Fruit fly (Drosophila melanogaster) whole organism, embryonic: ENCODE data around the gene ebi.
A peak's percentile ranks its signal among the peaks of the same experiment; 100 is the strongest.

ENCODE experiments used
- Atf3 ChIP-seq: fragments of 200-800 bp; sonication (Bioruptor generic); optimal IDR thresholded peaks from 3 replicates; lab custom pipeline; 2016; ENCODE audit warnings: missing biosample characterization, missing genetic modification characterization
- C15 ChIP-seq: fragments of 200-800 bp; sonication (Bioruptor generic); IDR thresholded peaks from 3 replicates; pipeline ENCODE4 v1.3.6; 2022; ENCODE audit warnings: missing biosample characterization, missing genetic modification characterization
- CG10366 ChIP-seq: fragments of 200-800 bp; sonication (Bioruptor generic); IDR thresholded peaks from 2 replicates; pipeline ENCODE4 v1.3.6; 2022; ENCODE audit warnings: missing biosample characterization, missing genetic modification characterization
- CG10431 ChIP-seq: fragments of 200-800 bp; sonication (Bioruptor generic); optimal IDR thresholded peaks from 3 replicates; lab custom pipeline; 2018; ENCODE audit warnings: missing biosample characterization, mild to moderate bottlenecking, missing genetic modification characterization
- CG10654 ChIP-seq: fragments of 200-800 bp; sonication (Bioruptor generic); optimal IDR thresholded peaks from 2 replicates; lab custom pipeline; 2016; ENCODE audit warnings: missing biosample characterization, missing genetic modification characterization
- CG11085 ChIP-seq: fragments of 200-800 bp; sonication (Bioruptor generic); IDR thresholded peaks from 2 replicates; pipeline ENCODE4 v1.3.6; 2022; ENCODE audit warnings: missing biosample characterization, missing genetic modification characterization
- CG12104 ChIP-seq: fragments of 200-800 bp; sonication (Bioruptor generic); optimal IDR thresholded peaks from 3 replicates; lab custom pipeline; 2016; ENCODE audit warnings: missing biosample characterization, missing genetic modification characterization
- CG12219 ChIP-seq: fragments of 200-800 bp; sonication (Bioruptor generic); optimal IDR thresholded peaks from 3 replicates; lab custom pipeline; 2018; ENCODE audit warnings: missing biosample characterization, mild to moderate bottlenecking, missing genetic modification characterization
- CG16863 ChIP-seq: fragments of 200-800 bp; sonication (Bioruptor generic); optimal IDR thresholded peaks from 3 replicates; lab custom pipeline; 2016; ENCODE audit warnings: missing biosample characterization, missing genetic modification characterization
- CG31441 ChIP-seq: fragments of 200-800 bp; sonication (Bioruptor generic); IDR thresholded peaks from 2 replicates; pipeline ENCODE4 v1.3.6; 2022; ENCODE audit warnings: missing biosample characterization, missing genetic modification characterization
- CG6765 ChIP-seq: fragments of 200-800 bp; sonication (Bioruptor generic); optimal IDR thresholded peaks from 3 replicates; lab custom pipeline; 2017; ENCODE audit warnings: missing biosample characterization, mild to moderate bottlenecking, missing genetic modification characterization
- CG8089 ChIP-seq: fragments of 200-800 bp; sonication (Bioruptor generic); optimal IDR thresholded peaks from 3 replicates; lab custom pipeline; 2016; ENCODE audit warnings: missing biosample characterization, missing genetic modification characterization
- CG8765 ChIP-seq: fragments of 200-800 bp; sonication (Bioruptor generic); IDR thresholded peaks from 2 replicates; pipeline ENCODE4 v1.3.6; 2022; ENCODE audit warnings: missing biosample characterization, missing genetic modification characterization
- CG9932 ChIP-seq: fragments of 200-800 bp; sonication (Bioruptor generic); IDR thresholded peaks from 2 replicates; pipeline ENCODE4 v1.3.6; 2022; ENCODE audit warnings: missing biosample characterization, missing genetic modification characterization
- Dad ChIP-seq: fragments of 200-800 bp; sonication (Bioruptor generic); optimal IDR thresholded peaks from 3 replicates; lab custom pipeline; 2016; ENCODE audit warnings: missing biosample characterization, missing genetic modification characterization
- Dp ChIP-seq: fragments of 200-800 bp; sonication (Bioruptor generic); optimal IDR thresholded peaks from 2 replicates; lab custom pipeline; 2018; ENCODE audit warnings: missing biosample characterization, mild to moderate bottlenecking, missing genetic modification characterization, moderate library complexity
- Eip74EF ChIP-seq, 2 experiments: fragments of 200-800 bp in 1 of 2; fragments of >200 bp in 1 of 2; sonication (Bioruptor generic) in 1 of 2; optimal IDR thresholded peaks; 2 replicates each; lab custom pipeline; 2017 to 2019; ENCODE audit warnings: missing biosample characterization in 2 of 2, missing genetic modification characterization in 2 of 2, mild to moderate bottlenecking in 1 of 2, moderate library complexity in 1 of 2
- Fer3 ChIP-seq: fragments of 200-800 bp; sonication (Bioruptor generic); optimal IDR thresholded peaks from 2 replicates; lab custom pipeline; 2018; ENCODE audit warnings: missing biosample characterization, mild to moderate bottlenecking, missing genetic modification characterization, moderate library complexity
- Hmx ChIP-seq: fragments of 200-800 bp; sonication (Bioruptor generic); optimal IDR thresholded peaks from 2 replicates; lab custom pipeline; 2016; ENCODE audit warnings: missing biosample characterization, missing genetic modification characterization
- Hr3 ChIP-seq: fragments of 200-800 bp; sonication (Bioruptor generic); optimal IDR thresholded peaks from 3 replicates; lab custom pipeline; 2016; ENCODE audit warnings: missing biosample characterization, missing genetic modification characterization
- Hsf ChIP-seq: fragments of 200-800 bp; sonication (Bioruptor generic); optimal IDR thresholded peaks from 3 replicates; lab custom pipeline; 2016; ENCODE audit warnings: missing biosample characterization, missing genetic modification characterization
- Jarid2 ChIP-seq: fragments of 200-800 bp; sonication (Bioruptor generic); optimal IDR thresholded peaks from 3 replicates; lab custom pipeline; 2017; ENCODE audit warnings: mild to moderate bottlenecking, missing biosample characterization, missing genetic modification reagents, missing genetic modification characterization
- Mad ChIP-seq: fragments of 200-800 bp; sonication (Bioruptor generic); optimal IDR thresholded peaks from 2 replicates; lab custom pipeline; 2016; ENCODE audit warnings: missing biosample characterization, missing genetic modification characterization
- NC2β ChIP-seq: fragments of 200-800 bp; sonication (Bioruptor generic); optimal IDR thresholded peaks from 2 replicates; lab custom pipeline; 2016; ENCODE audit warnings: missing biosample characterization, missing genetic modification characterization
- Optix ChIP-seq: fragments of 200-800 bp; sonication (Bioruptor generic); IDR thresholded peaks from 3 replicates; pipeline ENCODE4 v1.3.6; 2022; ENCODE audit warnings: missing biosample characterization, missing genetic modification characterization
- Pdp1 ChIP-seq, 2 experiments: fragments of 200-800 bp; sonication (Bioruptor generic); optimal IDR thresholded peaks; 3 replicates each; lab custom pipeline; 2016; ENCODE audit warnings: missing biosample characterization in 2 of 2, missing genetic modification characterization in 2 of 2, mild to moderate bottlenecking in 1 of 2, moderate library complexity in 1 of 2
- Side ChIP-seq: fragments of 200-800 bp; sonication (Bioruptor generic); optimal IDR thresholded peaks from 2 replicates; lab custom pipeline; 2016; ENCODE audit warnings: missing biosample characterization, missing genetic modification characterization
- Sox100B ChIP-seq: fragments of 200-800 bp; sonication (Bioruptor generic); optimal IDR thresholded peaks from 3 replicates; lab custom pipeline; 2018; ENCODE audit warnings: missing biosample characterization, mild to moderate bottlenecking, missing genetic modification characterization
- Ssrp ChIP-seq: fragments of 200-800 bp; sonication (Bioruptor generic); optimal IDR thresholded peaks from 2 replicates; lab custom pipeline; 2018; ENCODE audit warnings: missing biosample characterization, mild to moderate bottlenecking, missing genetic modification characterization, moderate library complexity
- aop ChIP-seq: fragments of 200-800 bp; sonication (Bioruptor generic); IDR thresholded peaks from 2 replicates; pipeline ENCODE4 v1.3.6; 2022; ENCODE audit warnings: missing biosample characterization, missing genetic modification characterization
- ato ChIP-seq: fragments of 200-800 bp; sonication (Bioruptor generic); IDR thresholded peaks from 2 replicates; pipeline ENCODE4 v1.3.6; 2022; ENCODE audit warnings: missing biosample characterization, missing genetic modification characterization; ENCODE audit not compliant: partially characterized antibody
- bsh ChIP-seq, 2 experiments: fragments of 200-800 bp; sonication (Bioruptor generic); optimal IDR thresholded peaks; 2 replicates each; lab custom pipeline; 2017 to 2018; ENCODE audit warnings: mild to moderate bottlenecking in 2 of 2, missing biosample characterization in 2 of 2, missing genetic modification characterization in 2 of 2, moderate library complexity in 1 of 2
- chm ChIP-seq: fragments of 200-800 bp; sonication (Bioruptor generic); IDR thresholded peaks from 2 replicates; pipeline ENCODE4 v1.3.6; 2022; ENCODE audit warnings: missing biosample characterization, missing genetic modification characterization
- dati ChIP-seq: fragments of 200-800 bp; sonication (Bioruptor generic); IDR thresholded peaks from 2 replicates; pipeline ENCODE4 v1.3.6; 2022; ENCODE audit warnings: missing biosample characterization, missing genetic modification characterization
- emc ChIP-seq: fragments of 200-800 bp; sonication (Bioruptor generic); optimal IDR thresholded peaks from 2 replicates; lab custom pipeline; 2016; ENCODE audit warnings: missing biosample characterization, missing genetic modification characterization
- gro ChIP-seq: fragments of 200-800 bp; sonication (Bioruptor generic); optimal IDR thresholded peaks from 2 replicates; lab custom pipeline; 2016; ENCODE audit warnings: missing biosample characterization, missing genetic modification characterization
- gt ChIP-seq: fragments of 200-800 bp; sonication (Bioruptor generic); IDR thresholded peaks from 2 replicates; pipeline ENCODE4 v1.3.6; 2022; ENCODE audit warnings: missing biosample characterization, missing genetic modification characterization
- inv ChIP-seq: fragments of 200-800 bp; sonication (Bioruptor generic); IDR thresholded peaks from 2 replicates; pipeline ENCODE4 v1.3.6; 2022; ENCODE audit warnings: missing biosample characterization, missing genetic modification characterization; ENCODE audit not compliant: partially characterized antibody
- klu ChIP-seq: fragments of 200-800 bp; sonication (Bioruptor generic); IDR thresholded peaks from 2 replicates; pipeline ENCODE4 v1.3.6; 2022; ENCODE audit warnings: missing biosample characterization, missing genetic modification characterization
- lola ChIP-seq, 3 experiments: fragments of >200 bp in 2 of 3; fragments of 200-800 bp in 1 of 3; sonication (Bioruptor generic) in 1 of 3; optimal IDR thresholded peaks; 2 replicates each; lab custom pipeline; 2017 to 2019; ENCODE audit warnings: missing biosample characterization in 3 of 3, missing genetic modification characterization in 3 of 3, mild to moderate bottlenecking in 1 of 3, moderate library complexity in 1 of 3
- mld ChIP-seq: fragments of 200-800 bp; sonication (Bioruptor generic); IDR thresholded peaks from 3 replicates; pipeline ENCODE4 v1.3.6; 2022; ENCODE audit warnings: missing biosample characterization, missing genetic modification characterization; ENCODE audit not compliant: partially characterized antibody
- nau ChIP-seq: fragments of 200-800 bp; sonication (Bioruptor generic); optimal IDR thresholded peaks from 3 replicates; lab custom pipeline; 2017; ENCODE audit warnings: missing biosample characterization, mild to moderate bottlenecking, missing genetic modification characterization, missing genetic modification reagents
- nerfin-1 ChIP-seq: fragments of 200-800 bp; sonication (Bioruptor generic); optimal IDR thresholded peaks from 3 replicates; lab custom pipeline; 2019; ENCODE audit warnings: missing biosample characterization, mild to moderate bottlenecking, missing genetic modification characterization, moderate library complexity
- onecut ChIP-seq: fragments of 200-800 bp; sonication (Bioruptor generic); IDR thresholded peaks from 2 replicates; pipeline ENCODE4 v1.3.6; 2022; ENCODE audit warnings: missing biosample characterization, missing genetic modification characterization
- row ChIP-seq: fragments of 200-800 bp; sonication (Bioruptor generic); IDR thresholded peaks from 3 replicates; pipeline ENCODE4 v1.3.6; 2022; ENCODE audit warnings: missing biosample characterization, missing genetic modification characterization
- so ChIP-seq: fragments of 200-800 bp; sonication (Bioruptor generic); IDR thresholded peaks from 3 replicates; pipeline ENCODE4 v1.3.6; 2022; ENCODE audit warnings: missing biosample characterization, missing genetic modification characterization
- tap ChIP-seq: fragments of 200-800 bp; optimal IDR thresholded peaks from 3 replicates; lab custom pipeline; 2019; ENCODE audit warnings: missing biosample characterization, mild to moderate bottlenecking, missing genetic modification characterization, moderate library complexity
- unc-4 ChIP-seq: fragments of 200-800 bp; sonication (Bioruptor generic); IDR thresholded peaks from 2 replicates; pipeline ENCODE4 v1.3.6; 2022; ENCODE audit warnings: missing biosample characterization, missing genetic modification characterization; ENCODE audit not compliant: partially characterized antibody
- vnd ChIP-seq: fragments of 200-800 bp; sonication (Bioruptor generic); IDR thresholded peaks from 3 replicates; pipeline ENCODE4 v1.3.6; 2022; ENCODE audit warnings: missing biosample characterization, missing genetic modification characterization; ENCODE audit not compliant: partially characterized antibody

The ebi gene

dm6 chr2L:441927-442691 lies 27.2 kb downstream of the ebi start (continued):
- TF ChIP-seq CG12219 (GFP tag; lab: Kevin White, UChicago) (peak; percentile 78), dati (peak; percentile 79), Mad (GFP tag; lab: Kevin White, UChicago) (peak; percentile 77), gro (GFP tag; lab: Kevin White, UChicago) (no peak), CG10654 (peak; percentile 85), Atf3 (peak; percentile 84), CG8765 (GFP tag; lab: Robert Waterston, UW) (peak; percentile 84), Eip74EF (GFP tag; optimal IDR thresholded peaks at IDR 0.05; lab: Kevin White, UChicago) (peak in 1 of 2 experiments; percentile 33), bsh (GFP tag; optimal IDR thresholded peaks at IDR 0.05; lab: Kevin White, UChicago) (peak; percentile 88 to 89), Side (peak; percentile 84), vnd (GFP tag; lab: Robert Waterston, UW) (no peak), klu (GFP tag; lab: Robert Waterston, UW) (peak; percentile 58), lola (GFP tag; optimal IDR thresholded peaks at IDR 0.05; lab: Kevin White, UChicago) (peak in 1 of 3 experiments; percentile 82), Hsf (GFP tag; lab: Kevin White, UChicago) (peak; percentile 82), Fer3 (tag; lab: Kevin White, UChicago) (peak; percentile 61), Dad (peak; percentile 67), NC2β (peak; percentile 83), CG9932 (GFP tag; lab: Robert Waterston, UW) (no peak), Ssrp (tag; lab: Kevin White, UChicago) (peak; percentile 76), chm (peak; percentile 78; the same call in 1 of the 2 replicates), CG31441 (GFP tag; lab: Robert Waterston, UW) (peak; percentile 87), CG12104 (GFP tag; lab: Kevin White, UChicago) (peak; percentile 32), CG10366 (GFP tag; lab: Robert Waterston, UW) (peak; percentile 84), so (GFP tag; lab: Robert Waterston, UW) (peak; percentile 75; the same call in 2 of the 3 replicates), Dp (GFP tag; lab: Kevin White, UChicago) (no peak), Hmx (GFP tag; lab: Kevin White, UChicago) (no peak), onecut (peak; percentile 80), mld (no peak), Jarid2 (GFP tag; lab: Kevin White, UChicago) (peak; percentile 4), row (GFP tag; lab: Robert Waterston, UW) (peak; percentile 83), Sox100B (no peak), CG8089 (peak; percentile 86), CG16863 (GFP tag; lab: Kevin White, UChicago) (peak; percentile 86), Optix (peak; percentile 92), inv (GFP tag; lab: Robert Waterston, UW) (no peak), unc-4 (no peak), gt (peak; percentile 70), tap (tag; lab: Kevin White, UChicago) (peak; percentile 79), ato (GFP tag; lab: Robert Waterston, UW) (no peak), emc (GFP tag; lab: Kevin White, UChicago) (peak; percentile 53), CG11085 (GFP tag; lab: Robert Waterston, UW) (peak; percentile 7; the same call in 1 of the 2 replicates), Pdp1 (GFP tag; optimal IDR thresholded peaks at IDR 0.05; lab: Kevin White, UChicago) (peak; percentile 71 to 79), C15 (GFP tag; lab: Robert Waterston, UW) (no peak), CG10431 (GFP tag; lab: Kevin White, UChicago) (no peak), nerfin-1 (tag; lab: Kevin White, UChicago) (peak; percentile 73), aop (peak; percentile 74), nau (GFP tag; lab: Kevin White, UChicago) (no peak), Hr3 (GFP tag; lab: Kevin White, UChicago) (peak; percentile 75), CG6765 (GFP tag; lab: Kevin White, UChicago) (no peak)
